Fruit fly (Drosophila melanogaster): ENCODE data around the gene CG31122.

Gene CG31122

dm6 chr3R:18381014-18381512 lies 31.6 kb downstream of the CG31122 start, which contains the start of gene CG7675 (continued):
- TF ChIP-seq CG8119 (GFP tag; IDR thresholded peaks at IDR 0.05), result peak; percentile 48; the same call in 2 of the 3 replicates
- TF ChIP-seq CG11762 (GFP tag; optimal IDR thresholded peaks at IDR 0.05; ENCODE audit: insufficient read depth), result no peak
- TF ChIP-seq vri (GFP tag; optimal IDR thresholded peaks at IDR 0.05), result no peak
- TF ChIP-seq CG10669 (GFP tag; optimal IDR thresholded peaks at IDR 0.05), result peak; percentile 22
- peak; percentile 73 for TF ChIP-seq CG6854 (GFP tag; optimal IDR thresholded peaks at IDR 0.05)
- no peak for TF ChIP-seq fd85E (GFP tag; optimal IDR thresholded peaks at IDR 0.05)
- peak; percentile 50 for TF ChIP-seq dsx (GFP tag; optimal IDR thresholded peaks at IDR 0.05; ENCODE audit: poor library complexity, severe bottlenecking)

dm6 chr3R:18380251-18380812 lies 32.3 kb downstream of the CG31122 start:
- TF ChIP-seq Eip78C (GFP tag) (peak; percentile 28), Blimp-1 (GFP tag; optimal IDR thresholded peaks at IDR 0.05) (peak; percentile 73), Eip93F (GFP tag; optimal IDR thresholded peaks at IDR 0.05) (no peak)

- TF ChIP-seq acj6 (GFP tag; optimal IDR thresholded peaks at IDR 0.05), result no peak
- no peak for TF ChIP-seq Met (GFP tag; optimal IDR thresholded peaks at IDR 0.05)
- TF ChIP-seq pdm3 (GFP tag; optimal IDR thresholded peaks at IDR 0.05), result no peak
- no peak for TF ChIP-seq net (GFP tag; optimal IDR thresholded peaks at IDR 0.05)
Observed at dm6 chr3R:18372688-18373304, 39.9 kb downstream of the CG31122 start, which contains the start of gene gl. Gene gl, minus strand, starts transcription at chr3R:18372738.

- TF ChIP-seq Eip78C (GFP tag) (peak; percentile 80), Hr39 (GFP tag; optimal IDR thresholded peaks at IDR 0.05) (no peak), topi (GFP tag; optimal IDR thresholded peaks at IDR 0.05) (no peak), CG6808 (GFP tag; optimal IDR thresholded peaks at IDR 0.05) (no peak), CG6163 (GFP tag; IDR thresholded peaks at IDR 0.05) (peak; percentile 70), CG7368 (GFP tag; optimal IDR thresholded peaks at IDR 0.05) (peak; percentile 31), net (GFP tag; optimal IDR thresholded peaks at IDR 0.05) (peak; percentile 50), lz (GFP tag; optimal IDR thresholded peaks at IDR 0.05) (peak; percentile 27), fd85E (GFP tag; optimal IDR thresholded peaks at IDR 0.05) (no peak), CG8119 (GFP tag; IDR thresholded peaks at IDR 0.05) (0 out of 3 replicates have a peak, but pooled peaks have one; percentile 20), CG10631 (GFP tag; optimal IDR thresholded peaks at IDR 0.05) (peak; percentile 19), CG15336 (GFP tag; IDR thresholded peaks at IDR 0.05) (0 out of 2 replicates have a peak, but pooled peaks have one; percentile 26), Eip75B (GFP tag; optimal IDR thresholded peaks at IDR 0.05) (no peak), CG8632 (GFP tag; optimal IDR thresholded peaks at IDR 0.05) (peak; percentile 22), pdm3 (GFP tag; optimal IDR thresholded peaks at IDR 0.05) (peak; percentile 31), eg (GFP tag; IDR thresholded peaks at IDR 0.05) (peak; percentile 82), CG1621 (tag; optimal IDR thresholded peaks at IDR 0.05) (no peak), Met (GFP tag; optimal IDR thresholded peaks at IDR 0.05) (peak; percentile 32), CG34406 (GFP tag; optimal IDR thresholded peaks at IDR 0.05) (peak; percentile 5), acj6 (GFP tag; optimal IDR thresholded peaks at IDR 0.05) (peak; percentile 21), esn (GFP tag; optimal IDR thresholded peaks at IDR 0.05) (peak; percentile 22), Gug (GFP tag; IDR thresholded peaks at IDR 0.05) (peak; percentile 60), Ets21C (GFP tag; optimal IDR thresholded peaks at IDR 0.05) (no peak), Hr4 (GFP tag; optimal IDR thresholded peaks at IDR 0.05) (peak; percentile 49), CG3919 (GFP tag; optimal IDR thresholded peaks at IDR 0.05) (peak; percentile 33), CG32006 (GFP tag; optimal IDR thresholded peaks at IDR 0.05) (no peak), Ets96B (tag; optimal IDR thresholded peaks at IDR 0.05) (peak; percentile 12), salr (GFP tag; optimal IDR thresholded peaks at IDR 0.05) (peak in 1 of 2 experiments; percentile 19), achi (GFP tag; optimal IDR thresholded peaks at IDR 0.05) (peak; percentile 42), OdsH (GFP tag; optimal IDR thresholded peaks at IDR 0.05) (peak; percentile 44), Sox14 (GFP tag; optimal IDR thresholded peaks at IDR 0.05) (no peak)
Observed at dm6 chr3R:18371346-18371745, 41.3 kb downstream of the CG31122 start.

All from whole organism, prepupa.